ENCODE assay signal across 3 fruit fly cellular contexts in the genomic region with DNA sequence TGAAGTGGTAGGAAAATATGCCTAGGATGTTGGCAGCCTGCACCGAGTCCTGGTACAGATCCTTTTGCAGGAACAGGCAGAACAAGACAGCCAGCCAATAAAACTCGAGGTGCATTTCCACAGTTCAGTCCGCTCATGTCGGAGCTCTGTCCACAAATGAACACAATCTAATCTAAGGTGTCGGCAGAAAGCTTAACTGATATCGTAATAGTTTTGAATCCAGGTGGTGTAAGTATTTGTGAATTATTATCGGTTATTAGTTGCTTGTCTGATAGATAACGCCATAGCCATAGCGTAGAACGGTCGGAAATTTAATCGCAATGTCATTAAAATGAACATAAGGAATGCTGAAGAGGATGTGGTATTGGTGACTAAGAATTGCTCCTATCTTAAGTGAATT.
A peak's percentile ranks its signal among the peaks of the same experiment; 100 is the strongest.
TF ChIP-seq lines count a peak whose summit lies in the region.

A gene (minus strand): TSS at position 159 of the 400 bp plus-strand sequence.

- no peak for TF ChIP-seq CTCF in whole organism, embryonic (GFP tag; optimal IDR thresholded peaks at IDR 0.05; lab: Kevin White, UChicago)

TF ChIP-seq in whole organism, adult, 20 proteins besides CTCF, POLR2A, EP300 and RAD21:
- no peak for TF ChIP-seq Hr96 (GFP tag; optimal IDR thresholded peaks at IDR 0.05; lab: Kevin White, UChicago)
- no peak for TF ChIP-seq CG14711 (tag; optimal IDR thresholded peaks at IDR 0.05; lab: Kevin White, UChicago)
- peak; percentile 5 for TF ChIP-seq CG11617 (GFP tag; optimal IDR thresholded peaks at IDR 0.05; lab: Kevin White, UChicago)
- no peak for TF ChIP-seq pad (GFP tag; optimal IDR thresholded peaks at IDR 0.05; lab: Kevin White, UChicago)
- no peak for TF ChIP-seq ovo (GFP tag; optimal IDR thresholded peaks at IDR 0.05; lab: Kevin White, UChicago)
- TF ChIP-seq toe (GFP tag; optimal IDR thresholded peaks at IDR 0.05; lab: Kevin White, UChicago) = no peak
- peak; percentile 35 for TF ChIP-seq kay (GFP tag; lab: Kevin White, UChicago; ENCODE audit: borderline replicate concordance)
- TF ChIP-seq Mnt (GFP tag; optimal IDR thresholded peaks at IDR 0.05; lab: Kevin White, UChicago) = peak; percentile 22
- no peak for TF ChIP-seq CG1620 (GFP tag; optimal IDR thresholded peaks at IDR 0.05; lab: Kevin White, UChicago)
- peak; percentile 46 for TF ChIP-seq CG12768 (GFP tag; optimal IDR thresholded peaks at IDR 0.05; lab: Kevin White, UChicago)
- peak; percentile 58 for TF ChIP-seq CG33017 (tag; optimal IDR thresholded peaks at IDR 0.05; lab: Kevin White, UChicago)
- TF ChIP-seq cnc (optimal IDR thresholded peaks at IDR 0.05; lab: Kevin White, UChicago) = no peak
- peak; percentile 1 for TF ChIP-seq CG7101 (tag; optimal IDR thresholded peaks at IDR 0.05; lab: Kevin White, UChicago)
- TF ChIP-seq cic (GFP tag; optimal IDR thresholded peaks at IDR 0.05; lab: Kevin White, UChicago) = peak; percentile 85
- TF ChIP-seq bab1 (GFP tag; optimal IDR thresholded peaks at IDR 0.05; lab: Kevin White, UChicago) = no peak
- no peak for TF ChIP-seq tj (GFP tag; optimal IDR thresholded peaks at IDR 0.05; lab: Kevin White, UChicago)
- TF ChIP-seq Crg-1 (GFP tag; optimal IDR thresholded peaks at IDR 0.05; lab: Kevin White, UChicago) = no peak
- TF ChIP-seq CG7045 (GFP tag; optimal IDR thresholded peaks at IDR 0.05; lab: Kevin White, UChicago) = peak; percentile 5

TF ChIP-seq in whole organism, embryonic, 481 proteins besides CTCF, POLR2A, EP300 and RAD21 (continues in another document):
- TF ChIP-seq CG15514 (GFP tag; optimal IDR thresholded peaks at IDR 0.05; lab: Kevin White, UChicago) (peak; percentile 7), gro (GFP tag; optimal IDR thresholded peaks at IDR 0.05; lab: Kevin White, UChicago) (no peak), B-H2 (GFP tag; optimal IDR thresholded peaks at IDR 0.05; lab: Kevin White, UChicago) (peak; percentile 18), CG12219 (GFP tag; optimal IDR thresholded peaks at IDR 0.05; lab: Kevin White, UChicago) (no peak), maf-S (GFP tag; optimal IDR thresholded peaks at IDR 0.05; lab: Kevin White, UChicago) (no peak), ato (GFP tag; IDR thresholded peaks at IDR 0.05; lab: Robert Waterston, UW; ENCODE audit: partially characterized antibody) (no peak), CG12071 (GFP tag; optimal IDR thresholded peaks at IDR 0.05; lab: Kevin White, UChicago) (peak; percentile 7), sd (tag; optimal IDR thresholded peaks at IDR 0.05; lab: Kevin White, UChicago) (peak; percentile 94), Nf-YA (GFP tag; IDR thresholded peaks at IDR 0.05; lab: Robert Waterston, UW) (no peak), CG7556 (GFP tag; optimal IDR thresholded peaks at IDR 0.05; lab: Kevin White, UChicago) (no peak), E2f2 (GFP tag; IDR thresholded peaks at IDR 0.05; lab: Robert Waterston, UW) (no peak), CG8281 (tag; optimal IDR thresholded peaks at IDR 0.05; lab: Kevin White, UChicago) (no peak), mirr (GFP tag; optimal IDR thresholded peaks at IDR 0.05; lab: Kevin White, UChicago) (peak; percentile 98), dysf (GFP tag; IDR thresholded peaks at IDR 0.05; lab: Robert Waterston, UW) (no peak), CG34376 (GFP tag; optimal IDR thresholded peaks at IDR 0.05; lab: Kevin White, UChicago) (peak; percentile 90), CG4404 (GFP tag; IDR thresholded peaks at IDR 0.05; lab: Robert Waterston, UW) (0 out of 2 replicates have a peak, but pooled peaks have one; percentile 8), CG10209 (GFP tag; optimal IDR thresholded peaks at IDR 0.05; lab: Kevin White, UChicago) (no peak), Hr3 (GFP tag; optimal IDR thresholded peaks at IDR 0.05; lab: Kevin White, UChicago) (no peak), CG3065 (GFP tag; optimal IDR thresholded peaks at IDR 0.05; lab: Kevin White, UChicago) (no peak), dpn (GFP tag; optimal IDR thresholded peaks at IDR 0.05; lab: Kevin White, UChicago) (no peak), exex (tag; optimal IDR thresholded peaks at IDR 0.05; lab: Kevin White, UChicago) (peak; percentile 97), grn (GFP tag; optimal IDR thresholded peaks at IDR 0.05; lab: Kevin White, UChicago) (peak; percentile 41), da (GFP tag; optimal IDR thresholded peaks at IDR 0.05; lab: Kevin White, UChicago) (no peak), ash1 (GFP tag; optimal IDR thresholded peaks at IDR 0.05; lab: Kevin White, UChicago) (no peak), CG17802 (tag; optimal IDR thresholded peaks at IDR 0.05; lab: Kevin White, UChicago) (no peak), Atf3 (GFP tag; optimal IDR thresholded peaks at IDR 0.05; lab: Kevin White, UChicago) (no peak), trh (GFP tag; optimal IDR thresholded peaks at IDR 0.05; lab: Kevin White, UChicago) (no peak), chn (GFP tag; optimal IDR thresholded peaks at IDR 0.05; lab: Kevin White, UChicago) (no peak), CG33213 (GFP tag; optimal IDR thresholded peaks at IDR 0.05; lab: Kevin White, UChicago) (no peak), CG10543 (GFP tag; optimal IDR thresholded peaks at IDR 0.05; lab: Kevin White, UChicago) (peak; percentile 50), Ada2b (GFP tag; IDR thresholded peaks at IDR 0.05; lab: Robert Waterston, UW) (no peak), unpg (GFP tag; optimal IDR thresholded peaks at IDR 0.05; lab: Kevin White, UChicago) (no peak), CG13296 (GFP tag; optimal IDR thresholded peaks at IDR 0.05; lab: Kevin White, UChicago) (peak; percentile 28), Fer1 (GFP tag; optimal IDR thresholded peaks at IDR 0.05; lab: Kevin White, UChicago) (no peak), Sry-δ (GFP tag; optimal IDR thresholded peaks at IDR 0.05; lab: Kevin White, UChicago) (no peak), CG12769 (tag; optimal IDR thresholded peaks at IDR 0.05; lab: Kevin White, UChicago) (no peak), Bdp1 (GFP tag; optimal IDR thresholded peaks at IDR 0.05; lab: Kevin White, UChicago) (no peak)

TF ChIP-seq in whole organism, prepupa, 60 proteins besides CTCF, POLR2A, EP300 and RAD21:
- no peak for TF ChIP-seq cyc (GFP tag; optimal IDR thresholded peaks at IDR 0.05; lab: Kevin White, UChicago)
- no peak for TF ChIP-seq Eip93F (GFP tag; optimal IDR thresholded peaks at IDR 0.05; lab: Kevin White, UChicago)
- TF ChIP-seq fkh (GFP tag; optimal IDR thresholded peaks at IDR 0.05; lab: Kevin White, UChicago) = peak; percentile 19
